Worm (Caenorhabditis elegans): Measurements from ENCODE around the gene nuo-4.

The nuo-4 gene

ce11 chrIII:7198838-7199237 is 40.2 kb upstream of the nuo-4 start, which contains the start of gene pfd-5:
TSS of gene pfd-5 (minus strand) at chrIII:7198884.
- peak; percentile 37 for TF ChIP-seq nhr-25 (tag; optimal IDR thresholded peaks at IDR 0.05)
- TF ChIP-seq alr-1 (tag; optimal IDR thresholded peaks at IDR 0.05): no peak
- TF ChIP-seq zag-1 (tag; optimal IDR thresholded peaks at IDR 0.05): no peak
- TF ChIP-seq sma-3 (GFP tag; optimal IDR thresholded peaks at IDR 0.05): peak; percentile 63
- no peak for TF ChIP-seq nhr-10 (tag; optimal IDR thresholded peaks at IDR 0.05)
- TF ChIP-seq elt-1 (tag; optimal IDR thresholded peaks at IDR 0.05): no peak
- TF ChIP-seq lin-13 (GFP tag; optimal IDR thresholded peaks at IDR 0.05): peak; percentile 22
- TF ChIP-seq gmeb-1 (tag; optimal IDR thresholded peaks at IDR 0.05): peak; percentile 94
- TF ChIP-seq ceh-82 (tag; optimal IDR thresholded peaks at IDR 0.05): no peak
- no peak for TF ChIP-seq elt-3 (tag; optimal IDR thresholded peaks at IDR 0.05)
- no peak for TF ChIP-seq nhr-237 (tag; optimal IDR thresholded peaks at IDR 0.05)
- TF ChIP-seq peb-1 (tag; optimal IDR thresholded peaks at IDR 0.05): no peak
- TF ChIP-seq lin-11 (tag; optimal IDR thresholded peaks at IDR 0.05): peak; percentile 27
- TF ChIP-seq lsy-2 (tag; optimal IDR thresholded peaks at IDR 0.05): peak; percentile 46 to 85
- no peak for TF ChIP-seq nhr-23 (tag; optimal IDR thresholded peaks at IDR 0.05)
- TF ChIP-seq blmp-1 (tag; optimal IDR thresholded peaks at IDR 0.05; ENCODE audit: insufficient read depth): no peak
- TF ChIP-seq unc-55 (GFP tag; optimal IDR thresholded peaks at IDR 0.05): peak; percentile 78
- peak; percentile 29 for TF ChIP-seq fos-1 (tag; optimal IDR thresholded peaks at IDR 0.05)
- TF ChIP-seq C34F6.9 (tag; optimal IDR thresholded peaks at IDR 0.05): peak; percentile 65
- TF ChIP-seq sem-4 (tag; optimal IDR thresholded peaks at IDR 0.05): no peak
- peak; percentile 7 for TF ChIP-seq snpc-4 (tag; optimal IDR thresholded peaks at IDR 0.05)
- TF ChIP-seq nhr-21 (tag; optimal IDR thresholded peaks at IDR 0.05): peak; percentile 20
- peak; percentile 33 for TF ChIP-seq egl-27 (tag; optimal IDR thresholded peaks at IDR 0.05)
- TF ChIP-seq ZK546.5 (tag; optimal IDR thresholded peaks at IDR 0.05): no peak
- peak; percentile 69 for TF ChIP-seq sma-9 (GFP tag; optimal IDR thresholded peaks at IDR 0.05)
- no peak for TF ChIP-seq sma-9 (tag; optimal IDR thresholded peaks at IDR 0.05)
- TF ChIP-seq crh-2 (tag; optimal IDR thresholded peaks at IDR 0.05): peak; percentile 35
- peak; percentile 49 for TF ChIP-seq F13H6.1 (tag; optimal IDR thresholded peaks at IDR 0.05)

- TF ChIP-seq ceh-16 (tag; optimal IDR thresholded peaks at IDR 0.05) (no peak), snpc-4 (tag; optimal IDR thresholded peaks at IDR 0.05) (no peak), R02D3.7 (tag; optimal IDR thresholded peaks at IDR 0.05) (no peak), unc-55 (GFP tag; optimal IDR thresholded peaks at IDR 0.05) (no peak), fos-1 (tag; optimal IDR thresholded peaks at IDR 0.05) (no peak), sma-9 (GFP tag; optimal IDR thresholded peaks at IDR 0.05) (no peak), sma-9 (tag; optimal IDR thresholded peaks at IDR 0.05) (no peak), sem-4 (tag; optimal IDR thresholded peaks at IDR 0.05) (no peak), ama-1 (optimal IDR thresholded peaks at IDR 0.05) (peak; percentile 8), nhr-11 (tag; optimal IDR thresholded peaks at IDR 0.05) (no peak)
Measured at ce11 chrIII:7197973-7198372, 39.4 kb upstream of the nuo-4 start, which contains the start of gene exos-9. TSS of gene exos-9 (minus strand) at chrIII:7198073.

ce11 chrIII:7195325-7195724 is 36.7 kb upstream of the nuo-4 start, which contains the start of gene F37C12.18:
TSS of gene F37C12.18 (minus strand) at chrIII:7195425.
- TF ChIP-seq snpc-4 (tag; optimal IDR thresholded peaks at IDR 0.05): no peak

ce11 chrIII:7192942-7193665 is 34.5 kb upstream of the nuo-4 start, which contains the start of gene mec-14:
TSS of gene mec-14 (minus strand) at chrIII:7192992.
- TF ChIP-seq crh-2 (tag; optimal IDR thresholded peaks at IDR 0.05) (no peak), lin-13 (GFP tag; optimal IDR thresholded peaks at IDR 0.05) (no peak), nhr-12 (tag; optimal IDR thresholded peaks at IDR 0.05) (no peak), unc-55 (GFP tag; optimal IDR thresholded peaks at IDR 0.05) (peak; percentile 68)

- TF ChIP-seq lin-13 (GFP tag; optimal IDR thresholded peaks at IDR 0.05) (peak; percentile 91), ceh-16 (tag; optimal IDR thresholded peaks at IDR 0.05) (peak; percentile 37), zag-1 (tag; optimal IDR thresholded peaks at IDR 0.05) (peak; percentile 38), R02D3.7 (tag; optimal IDR thresholded peaks at IDR 0.05) (peak; percentile 85), ztf-4 (tag; optimal IDR thresholded peaks at IDR 0.05) (no peak), nhr-129 (tag; optimal IDR thresholded peaks at IDR 0.05) (peak; percentile 70), lin-11 (tag; optimal IDR thresholded peaks at IDR 0.05) (peak; percentile 80), egl-27 (tag; optimal IDR thresholded peaks at IDR 0.05) (peak; percentile 73), nhr-6 (tag; optimal IDR thresholded peaks at IDR 0.05) (peak; percentile 44), ztf-1 (GFP tag; conservative IDR thresholded peaks at IDR 0.05) (no peak), gmeb-1 (tag; optimal IDR thresholded peaks at IDR 0.05) (peak; percentile 82), lsy-2 (tag; optimal IDR thresholded peaks at IDR 0.05) (peak; percentile 84 to 93), sma-9 (GFP tag; optimal IDR thresholded peaks at IDR 0.05) (peak; percentile 67), sma-9 (tag; optimal IDR thresholded peaks at IDR 0.05) (no peak), elt-3 (tag; optimal IDR thresholded peaks at IDR 0.05) (no peak), C34F6.9 (tag; optimal IDR thresholded peaks at IDR 0.05) (peak; percentile 87), mdl-1 (tag; optimal IDR thresholded peaks at IDR 0.05) (peak in 1 of 2 experiments; percentile 17), nhr-25 (tag; optimal IDR thresholded peaks at IDR 0.05) (peak; percentile 79), F13H6.1 (tag; optimal IDR thresholded peaks at IDR 0.05) (peak; percentile 58), nhr-10 (tag; optimal IDR thresholded peaks at IDR 0.05) (no peak), ceh-82 (tag; optimal IDR thresholded peaks at IDR 0.05) (no peak), lin-39 (tag; optimal IDR thresholded peaks at IDR 0.05) (no peak), fos-1 (tag; optimal IDR thresholded peaks at IDR 0.05) (peak; percentile 66), unc-55 (GFP tag; optimal IDR thresholded peaks at IDR 0.05) (peak; percentile 94), nhr-77 (tag; optimal IDR thresholded peaks at IDR 0.05) (peak; percentile 46), nhr-21 (tag; optimal IDR thresholded peaks at IDR 0.05) (peak; percentile 57), ZK546.5 (tag; optimal IDR thresholded peaks at IDR 0.05) (peak; percentile 74)
Measured at ce11 chrIII:7189581-7190128, 31.0 kb upstream of the nuo-4 start, which contains the start of gene rps-21. TSS of gene rps-21 (minus strand) at chrIII:7189631.

Data from whole organism, L2 larva.